ENCODE assay signal across 1 fruit fly cellular context in the genomic region with DNA sequence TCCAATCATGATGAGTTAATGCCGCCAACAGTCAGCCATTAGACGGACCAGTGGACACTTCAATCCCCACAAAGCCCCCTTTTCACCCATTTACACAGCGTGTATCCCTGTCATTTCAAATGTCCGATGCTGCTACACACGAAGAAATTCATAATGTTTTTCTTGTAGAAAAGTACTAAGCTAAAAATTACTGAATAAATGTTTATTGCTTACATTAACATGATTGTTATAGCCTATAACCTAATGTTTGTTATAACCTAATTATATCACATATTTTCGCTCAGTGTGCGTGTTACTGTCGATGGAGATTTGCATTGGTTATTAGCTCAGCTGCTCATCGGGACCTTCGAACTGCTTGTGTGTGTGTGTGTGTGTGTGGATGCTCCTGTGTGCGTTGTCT.
TF ChIP-seq lines count a peak whose summit lies in the region.

No protein-coding gene starts in this region.

TF ChIP-seq in whole organism, embryonic, 481 proteins besides CTCF, POLR2A, EP300 and RAD21 (continued from another document and continues in another):
- TF ChIP-seq dysf (GFP tag; IDR thresholded peaks at IDR 0.05; lab: Robert Waterston, UW), result 0 out of 3 replicates have a peak, but pooled peaks have one; percentile 40
- no peak for TF ChIP-seq grn (GFP tag; optimal IDR thresholded peaks at IDR 0.05; lab: Kevin White, UChicago)
- TF ChIP-seq CG31365 (tag; optimal IDR thresholded peaks at IDR 0.05; lab: Kevin White, UChicago), result no peak
- 0 out of 2 replicates have a peak, but pooled peaks have one; percentile 18 for TF ChIP-seq H2.0 (GFP tag; IDR thresholded peaks at IDR 0.05; lab: Robert Waterston, UW)
- peak; percentile 57; the same call in 1 of the 2 replicates for TF ChIP-seq ap (GFP tag; IDR thresholded peaks at IDR 0.05; lab: Robert Waterston, UW)
- TF ChIP-seq lmd (GFP tag; IDR thresholded peaks at IDR 0.05; lab: Robert Waterston, UW), result peak; percentile 52
- TF ChIP-seq CG8388 (GFP tag; optimal IDR thresholded peaks at IDR 0.05; lab: Kevin White, UChicago), result peak; percentile 41
- TF ChIP-seq Sox102F (GFP tag; optimal IDR thresholded peaks at IDR 0.05; lab: Kevin White, UChicago), result peak; percentile 77
- TF ChIP-seq CG12744 (GFP tag; optimal IDR thresholded peaks at IDR 0.05; lab: Kevin White, UChicago), result no peak
- peak; percentile 28 for TF ChIP-seq CG9609 (GFP tag; optimal IDR thresholded peaks at IDR 0.05; lab: Kevin White, UChicago)
- TF ChIP-seq CG7963 (GFP tag; IDR thresholded peaks at IDR 0.05; lab: Robert Waterston, UW; ENCODE audit: partially characterized antibody), result no peak
- no peak for TF ChIP-seq kay (GFP tag; optimal IDR thresholded peaks at IDR 0.05; lab: Kevin White, UChicago)
- no peak for TF ChIP-seq nom (GFP tag; optimal IDR thresholded peaks at IDR 0.05; lab: Kevin White, UChicago)
- TF ChIP-seq dpn (GFP tag; optimal IDR thresholded peaks at IDR 0.05; lab: Kevin White, UChicago), result peak; percentile 42 to 53
- TF ChIP-seq fd102C (GFP tag; optimal IDR thresholded peaks at IDR 0.05; lab: Kevin White, UChicago), result no peak
- no peak for TF ChIP-seq CG11723 (GFP tag; optimal IDR thresholded peaks at IDR 0.05; lab: Kevin White, UChicago)
- peak; percentile 16 for TF ChIP-seq chn (GFP tag; optimal IDR thresholded peaks at IDR 0.05; lab: Kevin White, UChicago)
- TF ChIP-seq Spps (tag; optimal IDR thresholded peaks at IDR 0.05; lab: Kevin White, UChicago), result no peak
- TF ChIP-seq gt (GFP tag; IDR thresholded peaks at IDR 0.05; lab: Robert Waterston, UW), result no peak
- TF ChIP-seq sob (GFP tag; IDR thresholded peaks at IDR 0.05; lab: Robert Waterston, UW), result peak; percentile 34; the same call in 1 of the 2 replicates
- peak; percentile 56 for TF ChIP-seq ssp (GFP tag; IDR thresholded peaks at IDR 0.05; lab: Robert Waterston, UW)
- peak; percentile 23 for TF ChIP-seq CG1602 (GFP tag; optimal IDR thresholded peaks at IDR 0.05; lab: Kevin White, UChicago)
- no peak for TF ChIP-seq Dip2 (GFP tag; IDR thresholded peaks at IDR 0.05; lab: Robert Waterston, UW)
- TF ChIP-seq btn (GFP tag; optimal IDR thresholded peaks at IDR 0.05; lab: Kevin White, UChicago), result no peak
- peak; percentile 67 for TF ChIP-seq CG10366 (GFP tag; IDR thresholded peaks at IDR 0.05; lab: Robert Waterston, UW)
- TF ChIP-seq eve (GFP tag; optimal IDR thresholded peaks at IDR 0.05; lab: Kevin White, UChicago), result peak in 1 of 2 experiments; percentile 78
- peak; percentile 50 for TF ChIP-seq CG6689 (GFP tag; IDR thresholded peaks at IDR 0.05; lab: Robert Waterston, UW)
- peak; percentile 84 for TF ChIP-seq sens (GFP tag; lab: Kevin White, UChicago)
- TF ChIP-seq sisA (GFP tag; IDR thresholded peaks at IDR 0.05; lab: Robert Waterston, UW), result peak; percentile 47
- TF ChIP-seq trem (tag; optimal IDR thresholded peaks at IDR 0.05; lab: Kevin White, UChicago), result peak; percentile 5
- peak; percentile 71 for TF ChIP-seq Med (GFP tag; lab: Kevin White, UChicago)
- TF ChIP-seq tx (GFP tag; optimal IDR thresholded peaks at IDR 0.05; lab: Kevin White, UChicago), result peak; percentile 57
- peak; percentile 23 for TF ChIP-seq tap (tag; optimal IDR thresholded peaks at IDR 0.05; lab: Kevin White, UChicago)
- TF ChIP-seq PHDP (tag; optimal IDR thresholded peaks at IDR 0.05; lab: Kevin White, UChicago), result peak; percentile 45
- TF ChIP-seq bsh (GFP tag; optimal IDR thresholded peaks at IDR 0.05; lab: Kevin White, UChicago), result peak in 1 of 2 experiments; percentile 62
- peak; percentile 44; the same call in 1 of the 3 replicates for TF ChIP-seq CG17361 (GFP tag; IDR thresholded peaks at IDR 0.05; lab: Robert Waterston, UW)
- no peak for TF ChIP-seq crol (GFP tag; IDR thresholded peaks at IDR 0.05; lab: Robert Waterston, UW)
- no peak for TF ChIP-seq mld (GFP tag; IDR thresholded peaks at IDR 0.05; lab: Robert Waterston, UW; ENCODE audit: partially characterized antibody)
- no peak for TF ChIP-seq ham (GFP tag; IDR thresholded peaks at IDR 0.05; lab: Robert Waterston, UW)
- TF ChIP-seq CG10979 (tag; optimal IDR thresholded peaks at IDR 0.05; lab: Kevin White, UChicago), result no peak
- no peak; the same call in 1 of the 2 replicates for TF ChIP-seq MBD-R2 (GFP tag; IDR thresholded peaks at IDR 0.05; lab: Robert Waterston, UW)
- peak; percentile 54 for TF ChIP-seq tgo (GFP tag; IDR thresholded peaks at IDR 0.05; lab: Robert Waterston, UW)
- no peak for TF ChIP-seq CG3995 (GFP tag; optimal IDR thresholded peaks at IDR 0.05; lab: Kevin White, UChicago)
- TF ChIP-seq Trl (optimal IDR thresholded peaks at IDR 0.05; lab: Kevin White, UChicago), result no peak
- peak; percentile 40 for TF ChIP-seq Trl (GFP tag; optimal IDR thresholded peaks at IDR 0.05; lab: Kevin White, UChicago)
- TF ChIP-seq psq (GFP tag; optimal IDR thresholded peaks at IDR 0.05; lab: Kevin White, UChicago), result no peak
- peak; percentile 57 for TF ChIP-seq Oli (tag; optimal IDR thresholded peaks at IDR 0.05; lab: Kevin White, UChicago)
- TF ChIP-seq stwl (tag; optimal IDR thresholded peaks at IDR 0.05; lab: Kevin White, UChicago), result no peak
- TF ChIP-seq Atf-2 (GFP tag; optimal IDR thresholded peaks at IDR 0.05; lab: Kevin White, UChicago), result no peak
- TF ChIP-seq CG31441 (GFP tag; IDR thresholded peaks at IDR 0.05; lab: Robert Waterston, UW), result peak; percentile 56
- TF ChIP-seq CG5953 (GFP tag; IDR thresholded peaks at IDR 0.05; lab: Robert Waterston, UW), result no peak
- TF ChIP-seq al (GFP tag; IDR thresholded peaks at IDR 0.05; lab: Robert Waterston, UW), result 0 out of 2 replicates have a peak, but pooled peaks have one; percentile 17
- no peak for TF ChIP-seq CG8290 (GFP tag; optimal IDR thresholded peaks at IDR 0.05; lab: Kevin White, UChicago)
- TF ChIP-seq CG8290 (tag; optimal IDR thresholded peaks at IDR 0.05; lab: Kevin White, UChicago), result peak in 1 of 2 experiments; percentile 70
- TF ChIP-seq CG10431 (GFP tag; optimal IDR thresholded peaks at IDR 0.05; lab: Kevin White, UChicago), result no peak
- TF ChIP-seq CG4854 (GFP tag; optimal IDR thresholded peaks at IDR 0.05; lab: Kevin White, UChicago), result no peak
- TF ChIP-seq Ada2b (GFP tag; IDR thresholded peaks at IDR 0.05; lab: Robert Waterston, UW), result peak; percentile 64
- no peak for TF ChIP-seq Oaz (GFP tag; IDR thresholded peaks at IDR 0.05; lab: Robert Waterston, UW)
- TF ChIP-seq grau (tag; optimal IDR thresholded peaks at IDR 0.05; lab: Kevin White, UChicago), result peak; percentile 38
- peak; percentile 24 for TF ChIP-seq jing (GFP tag; optimal IDR thresholded peaks at IDR 0.05; lab: Kevin White, UChicago)
- no peak for TF ChIP-seq slou (GFP tag; optimal IDR thresholded peaks at IDR 0.05; lab: Kevin White, UChicago)
- TF ChIP-seq zfh1 (GFP tag; IDR thresholded peaks at IDR 0.05; lab: Robert Waterston, UW), result 0 out of 3 replicates have a peak, but pooled peaks have one; percentile 41
- peak; percentile 0 for TF ChIP-seq tin (GFP tag; optimal IDR thresholded peaks at IDR 0.05; lab: Kevin White, UChicago)
- no peak for TF ChIP-seq Hand (GFP tag; optimal IDR thresholded peaks at IDR 0.05; lab: Kevin White, UChicago)
- peak; percentile 40 for TF ChIP-seq CG12071 (GFP tag; optimal IDR thresholded peaks at IDR 0.05; lab: Kevin White, UChicago)
- TF ChIP-seq CG4424 (GFP tag; optimal IDR thresholded peaks at IDR 0.05; lab: Kevin White, UChicago), result peak; percentile 39
- peak; percentile 52 for TF ChIP-seq ara (GFP tag; IDR thresholded peaks at IDR 0.05; lab: Robert Waterston, UW)
- TF ChIP-seq lov (optimal IDR thresholded peaks at IDR 0.05; lab: Kevin White, UChicago), result no peak
- no peak for TF ChIP-seq lov (GFP tag; IDR thresholded peaks at IDR 0.05; lab: Robert Waterston, UW)
- TF ChIP-seq CG13287 (GFP tag; IDR thresholded peaks at IDR 0.05; lab: Robert Waterston, UW; ENCODE audit: partially characterized antibody), result no peak
- peak; percentile 48 for TF ChIP-seq fd96Cb (tag; optimal IDR thresholded peaks at IDR 0.05; lab: Kevin White, UChicago)
- TF ChIP-seq CG4404 (GFP tag; IDR thresholded peaks at IDR 0.05; lab: Robert Waterston, UW), result 0 out of 2 replicates have a peak, but pooled peaks have one; percentile 33
- no peak for TF ChIP-seq twi (tag; optimal IDR thresholded peaks at IDR 0.05; lab: Kevin White, UChicago)
- peak; percentile 20 for TF ChIP-seq CG2120 (GFP tag; optimal IDR thresholded peaks at IDR 0.05; lab: Kevin White, UChicago)
- peak; percentile 19 for TF ChIP-seq CG17385 (GFP tag; optimal IDR thresholded peaks at IDR 0.05; lab: Kevin White, UChicago)
- TF ChIP-seq CG14667 (GFP tag; IDR thresholded peaks at IDR 0.05; lab: Robert Waterston, UW), result peak; percentile 37
- TF ChIP-seq tio (GFP tag; optimal IDR thresholded peaks at IDR 0.05; lab: Kevin White, UChicago), result no peak
- 0 out of 2 replicates have a peak, but pooled peaks have one; percentile 32 for TF ChIP-seq CG11696 (GFP tag; IDR thresholded peaks at IDR 0.05; lab: Robert Waterston, UW)
- TF ChIP-seq Bgb (GFP tag; IDR thresholded peaks at IDR 0.05; lab: Robert Waterston, UW; ENCODE audit: partially characterized antibody), result no peak
- peak; percentile 69 for TF ChIP-seq unpg (GFP tag; optimal IDR thresholded peaks at IDR 0.05; lab: Kevin White, UChicago)
- no peak for TF ChIP-seq sc (optimal IDR thresholded peaks at IDR 0.05; lab: Kevin White, UChicago)
- no peak for TF ChIP-seq sc (GFP tag; optimal IDR thresholded peaks at IDR 0.05; lab: Kevin White, UChicago)
- peak; percentile 50; the same call in 1 of the 2 replicates for TF ChIP-seq HLH3B (GFP tag; IDR thresholded peaks at IDR 0.05; lab: Robert Waterston, UW)
- TF ChIP-seq CoRest (tag; optimal IDR thresholded peaks at IDR 0.05; lab: Kevin White, UChicago), result peak; percentile 37
- TF ChIP-seq CG11247 (GFP tag; IDR thresholded peaks at IDR 0.05; lab: Robert Waterston, UW), result no peak
- peak; percentile 45; the same call in 1 of the 2 replicates for TF ChIP-seq Xrp1 (GFP tag; IDR thresholded peaks at IDR 0.05; lab: Robert Waterston, UW)
- peak; percentile 61 for TF ChIP-seq Ets65A (GFP tag; lab: Kevin White, UChicago)
- TF ChIP-seq az2 (GFP tag; optimal IDR thresholded peaks at IDR 0.05; lab: Kevin White, UChicago), result peak; percentile 46
- peak; percentile 31; the same call in 1 of the 2 replicates for TF ChIP-seq Awh (GFP tag; IDR thresholded peaks at IDR 0.05; lab: Robert Waterston, UW)
- peak; percentile 35; the same call in 1 of the 2 replicates for TF ChIP-seq CG17328 (GFP tag; IDR thresholded peaks at IDR 0.05; lab: Robert Waterston, UW)
- TF ChIP-seq dmrt99B (tag; optimal IDR thresholded peaks at IDR 0.05; lab: Kevin White, UChicago), result peak; percentile 68
- no peak for TF ChIP-seq Lhr (GFP tag; optimal IDR thresholded peaks at IDR 0.05; lab: Kevin White, UChicago)
- peak; percentile 45 for TF ChIP-seq CG2712 (tag; optimal IDR thresholded peaks at IDR 0.05; lab: Kevin White, UChicago)
- no peak for TF ChIP-seq fd3F (GFP tag; optimal IDR thresholded peaks at IDR 0.05; lab: Kevin White, UChicago)
- no peak for TF ChIP-seq CG3407 (GFP tag; optimal IDR thresholded peaks at IDR 0.05; lab: Kevin White, UChicago)
- TF ChIP-seq Sin3A (optimal IDR thresholded peaks at IDR 0.05; lab: Kevin White, UChicago), result no peak
- TF ChIP-seq esg (GFP tag; conservative IDR thresholded peaks at IDR 0.05; lab: Robert Waterston, UW), result peak; percentile 33; the same call in 1 of the 2 replicates
- peak; percentile 59 for TF ChIP-seq phol (tag; optimal IDR thresholded peaks at IDR 0.05; lab: Kevin White, UChicago)
- TF ChIP-seq Pdp1 (GFP tag; optimal IDR thresholded peaks at IDR 0.05; lab: Kevin White, UChicago), result peak; percentile 21 to 38
- peak; percentile 14 for TF ChIP-seq CG7786 (GFP tag; optimal IDR thresholded peaks at IDR 0.05; lab: Kevin White, UChicago)
- TF ChIP-seq ase (GFP tag; IDR thresholded peaks at IDR 0.05; lab: Robert Waterston, UW), result peak; percentile 47; the same call in 2 of the 3 replicates
- TF ChIP-seq CG18262 (tag; optimal IDR thresholded peaks at IDR 0.05; lab: Kevin White, UChicago), result peak; percentile 39
- no peak for TF ChIP-seq Hmx (GFP tag; optimal IDR thresholded peaks at IDR 0.05; lab: Kevin White, UChicago)
- peak; percentile 61 for TF ChIP-seq Hsf (GFP tag; optimal IDR thresholded peaks at IDR 0.05; lab: Kevin White, UChicago)
- TF ChIP-seq CG2889 (GFP tag; IDR thresholded peaks at IDR 0.05; lab: Robert Waterston, UW), result 0 out of 3 replicates have a peak, but pooled peaks have one; percentile 22
- no peak for TF ChIP-seq org-1 (GFP tag; optimal IDR thresholded peaks at IDR 0.05; lab: Kevin White, UChicago)
- TF ChIP-seq nmo (GFP tag; optimal IDR thresholded peaks at IDR 0.05; lab: Kevin White, UChicago), result peak; percentile 35
- peak; percentile 8 for TF ChIP-seq Meics (GFP tag; optimal IDR thresholded peaks at IDR 0.05; lab: Kevin White, UChicago)
- peak; percentile 68; the same call in 1 of the 2 replicates for TF ChIP-seq sens-2 (GFP tag; IDR thresholded peaks at IDR 0.05; lab: Robert Waterston, UW)
- TF ChIP-seq Ssrp (tag; optimal IDR thresholded peaks at IDR 0.05; lab: Kevin White, UChicago), result peak; percentile 35
- TF ChIP-seq CG9876 (GFP tag; optimal IDR thresholded peaks at IDR 0.05; lab: Kevin White, UChicago), result no peak
- TF ChIP-seq Side (GFP tag; optimal IDR thresholded peaks at IDR 0.05; lab: Kevin White, UChicago), result peak; percentile 3
- peak; percentile 34 for TF ChIP-seq CG8924 (tag; optimal IDR thresholded peaks at IDR 0.05; lab: Kevin White, UChicago)
- peak; percentile 24 for TF ChIP-seq D19A (tag; optimal IDR thresholded peaks at IDR 0.05; lab: Kevin White, UChicago)
- no peak for TF ChIP-seq sd (tag; optimal IDR thresholded peaks at IDR 0.05; lab: Kevin White, UChicago)
- peak; percentile 71 for TF ChIP-seq CG11504 (tag; optimal IDR thresholded peaks at IDR 0.05; lab: Kevin White, UChicago)
- peak; percentile 24 for TF ChIP-seq CG13424 (tag; optimal IDR thresholded peaks at IDR 0.05; lab: Kevin White, UChicago)
- 0 out of 2 replicates have a peak, but pooled peaks have one; percentile 20 for TF ChIP-seq CG10959 (GFP tag; IDR thresholded peaks at IDR 0.05; lab: Robert Waterston, UW)
- TF ChIP-seq CG7357 (GFP tag; IDR thresholded peaks at IDR 0.05; lab: Robert Waterston, UW), result peak; percentile 44; the same call in 1 of the 3 replicates
- TF ChIP-seq CG12942 (GFP tag; optimal IDR thresholded peaks at IDR 0.05; lab: Kevin White, UChicago), result peak; percentile 7
- peak; percentile 44 to 47 for TF ChIP-seq chif (GFP tag; optimal IDR thresholded peaks at IDR 0.05; lab: Kevin White, UChicago)
- peak; percentile 10 for TF ChIP-seq CG1529 (GFP tag; optimal IDR thresholded peaks at IDR 0.05; lab: Kevin White, UChicago)
- peak; percentile 35 for TF ChIP-seq gsb-n (tag; optimal IDR thresholded peaks at IDR 0.05; lab: Kevin White, UChicago)
- peak; percentile 4 for TF ChIP-seq nau (GFP tag; optimal IDR thresholded peaks at IDR 0.05; lab: Kevin White, UChicago)
- no peak for TF ChIP-seq CG17186 (GFP tag; optimal IDR thresholded peaks at IDR 0.05; lab: Kevin White, UChicago)
- TF ChIP-seq Lim3 (GFP tag; IDR thresholded peaks at IDR 0.05; lab: Robert Waterston, UW), result no peak
